Worm (Caenorhabditis elegans): ENCODE measurements around the gene mlc-5.

ce11 chrIII:13581727-13582126 lies 41.4 kb upstream of the mlc-5 start:
- TF ChIP-seq aly-2 (tag; optimal IDR thresholded peaks at IDR 0.05) (no peak), elt-3 (tag; optimal IDR thresholded peaks at IDR 0.05) (no peak), elt-2 (tag; optimal IDR thresholded peaks at IDR 0.05) (no peak), nhr-28 (tag; optimal IDR thresholded peaks at IDR 0.05) (no peak)

All from whole organism, L3 larva.